Worm (Caenorhabditis elegans): ENCODE results near the gene igcm-1.

Gene igcm-1

ce11 chrX:876935-877334 is 25.6 kb upstream of the igcm-1 start, which contains the start of gene ZC13.1 (continued):
- no peak for TF ChIP-seq lin-32 (GFP tag; optimal IDR thresholded peaks at IDR 0.05)

DNA sequence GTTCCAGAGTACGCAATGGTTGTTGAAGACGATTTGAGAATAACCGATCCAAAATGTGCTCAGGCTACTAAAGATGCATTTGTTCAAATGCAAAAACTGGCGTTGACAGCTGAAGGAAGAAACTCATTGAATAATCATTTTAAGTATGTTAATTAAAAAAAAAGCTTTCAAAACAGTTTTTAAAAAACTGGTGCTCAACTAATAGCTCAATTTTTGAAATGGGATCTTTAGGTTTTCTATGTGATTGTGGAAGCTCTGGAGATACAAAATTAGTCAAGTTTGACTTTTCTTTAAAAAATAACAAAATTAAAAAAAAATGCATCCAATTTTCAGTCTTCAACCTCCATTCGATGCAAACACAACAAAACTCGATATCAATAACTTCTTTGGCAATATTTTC is 22.3 kb upstream of the igcm-1 start:
- no peak for TF ChIP-seq bed-3 (GFP tag; optimal IDR thresholded peaks at IDR 0.05)
- TF ChIP-seq snpc-4 (tag; optimal IDR thresholded peaks at IDR 0.05): no peak
- TF ChIP-seq ham-2 (GFP tag; optimal IDR thresholded peaks at IDR 0.05): no peak
- no peak for TF ChIP-seq hlh-1 (tag; optimal IDR thresholded peaks at IDR 0.05)
- no peak for TF ChIP-seq ceh-39 (tag; optimal IDR thresholded peaks at IDR 0.05)
- TF ChIP-seq ztf-11 (tag; optimal IDR thresholded peaks at IDR 0.05): no peak
- TF ChIP-seq lin-13 (tag; optimal IDR thresholded peaks at IDR 0.05): no peak
- TF ChIP-seq mls-2 (tag; optimal IDR thresholded peaks at IDR 0.05): no peak
- TF ChIP-seq elt-1 (tag; optimal IDR thresholded peaks at IDR 0.05; ENCODE audit: borderline replicate concordance, insufficient read depth): no peak
- TF ChIP-seq lsy-2 (tag; optimal IDR thresholded peaks at IDR 0.05): no peak

ce11 chrX:871957-872715 is 20.8 kb upstream of the igcm-1 start, which contains the start of gene F56F10.1:
TSS of gene F56F10.1 (plus strand) at chrX:872603.
- TF ChIP-seq elt-3 (tag; optimal IDR thresholded peaks at IDR 0.05) (no peak), unc-120 (tag; optimal IDR thresholded peaks at IDR 0.05; ENCODE audit: poor library complexity, severe bottlenecking) (no peak), ham-2 (GFP tag; optimal IDR thresholded peaks at IDR 0.05) (no peak), bed-3 (GFP tag; optimal IDR thresholded peaks at IDR 0.05) (no peak), mep-1 (tag; optimal IDR thresholded peaks at IDR 0.05) (no peak), ceh-39 (tag; optimal IDR thresholded peaks at IDR 0.05) (no peak), zip-8 (tag; optimal IDR thresholded peaks at IDR 0.05) (no peak), ztf-11 (tag; optimal IDR thresholded peaks at IDR 0.05) (no peak), nhr-2 (tag; optimal IDR thresholded peaks at IDR 0.05) (no peak)

DNA sequence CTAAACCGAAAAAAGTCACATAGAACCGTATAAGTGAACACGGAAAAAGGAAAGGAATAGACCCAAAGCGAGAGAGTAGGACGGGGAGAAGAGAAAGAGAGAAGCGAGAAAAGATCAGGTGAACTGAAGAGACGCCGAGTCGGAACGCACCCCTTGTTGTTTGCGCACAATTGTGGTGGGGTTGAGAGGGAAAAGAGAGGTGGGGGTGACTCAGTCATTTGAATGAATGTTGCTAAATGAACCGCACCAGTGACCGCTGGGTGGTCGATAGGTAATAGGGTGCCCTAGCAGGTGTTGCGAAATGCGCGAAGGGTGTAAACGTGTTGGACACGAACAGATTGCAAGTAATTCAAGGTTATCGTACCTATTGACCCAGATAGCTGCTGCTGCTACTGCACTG is 19.7 kb upstream of the igcm-1 start, which contains the start of gene lgl-1:
lgl-1 (minus strand) TSS at position 70 of the 400 bp plus-strand sequence.
- no peak for TF ChIP-seq M03D4.4 (tag; optimal IDR thresholded peaks at IDR 0.05)
- TF ChIP-seq elt-3 (tag; optimal IDR thresholded peaks at IDR 0.05): no peak
- no peak for TF ChIP-seq snpc-4 (tag; optimal IDR thresholded peaks at IDR 0.05)
- TF ChIP-seq lsy-2 (tag; optimal IDR thresholded peaks at IDR 0.05): peak; percentile 4
- TF ChIP-seq pha-4 (tag; optimal IDR thresholded peaks at IDR 0.05): peak; percentile 11
- TF ChIP-seq sptf-1 (tag; optimal IDR thresholded peaks at IDR 0.05): peak; percentile 13
- TF ChIP-seq nhr-12 (tag; optimal IDR thresholded peaks at IDR 0.05): no peak
- peak; percentile 67 for TF ChIP-seq hlh-1 (tag; optimal IDR thresholded peaks at IDR 0.05)
- peak; percentile 17 for TF ChIP-seq lin-13 (tag; optimal IDR thresholded peaks at IDR 0.05)
- no peak for TF ChIP-seq ceh-83 (GFP tag; optimal IDR thresholded peaks at IDR 0.05)
- TF ChIP-seq ham-2 (GFP tag; optimal IDR thresholded peaks at IDR 0.05): peak; percentile 60
- no peak for TF ChIP-seq unc-120 (tag; optimal IDR thresholded peaks at IDR 0.05; ENCODE audit: poor library complexity, severe bottlenecking)
- no peak for TF ChIP-seq zip-8 (tag; optimal IDR thresholded peaks at IDR 0.05)
- TF ChIP-seq mep-1 (tag; optimal IDR thresholded peaks at IDR 0.05): peak; percentile 12
- no peak for TF ChIP-seq sem-2 (GFP tag; optimal IDR thresholded peaks at IDR 0.05)
- no peak for TF ChIP-seq ceh-39 (tag; optimal IDR thresholded peaks at IDR 0.05)
- TF ChIP-seq flh-1 (GFP tag; optimal IDR thresholded peaks at IDR 0.05): no peak
- TF ChIP-seq bed-3 (GFP tag; optimal IDR thresholded peaks at IDR 0.05): no peak
- TF ChIP-seq lin-32 (GFP tag; optimal IDR thresholded peaks at IDR 0.05): no peak
- no peak for TF ChIP-seq elt-1 (tag; optimal IDR thresholded peaks at IDR 0.05; ENCODE audit: borderline replicate concordance, insufficient read depth)
- TF ChIP-seq blmp-1 (tag; optimal IDR thresholded peaks at IDR 0.05): no peak
- TF ChIP-seq ztf-11 (tag; optimal IDR thresholded peaks at IDR 0.05): no peak
- peak; percentile 95 for TF ChIP-seq nhr-2 (tag; optimal IDR thresholded peaks at IDR 0.05)
- TF ChIP-seq tbx-8 (GFP tag; optimal IDR thresholded peaks at IDR 0.05): no peak
- TF ChIP-seq mab-5 (tag; optimal IDR thresholded peaks at IDR 0.05): no peak
- TF ChIP-seq cnd-1 (tag; optimal IDR thresholded peaks at IDR 0.05): peak; percentile 67
- no peak for TF ChIP-seq nhr-28 (tag; optimal IDR thresholded peaks at IDR 0.05)
- TF ChIP-seq unc-39 (tag; optimal IDR thresholded peaks at IDR 0.05): no peak
- no peak for TF ChIP-seq ces-1 (GFP tag; optimal IDR thresholded peaks at IDR 0.05)
- TF ChIP-seq nhr-237 (tag; optimal IDR thresholded peaks at IDR 0.05): no peak
- TF ChIP-seq nhr-76 (tag; optimal IDR thresholded peaks at IDR 0.05): no peak
- peak; percentile 53 for TF ChIP-seq drap-1 (GFP tag; optimal IDR thresholded peaks at IDR 0.05)
- TF ChIP-seq ceh-43 (GFP tag; optimal IDR thresholded peaks at IDR 0.05): no peak
- TF ChIP-seq mls-2 (tag; optimal IDR thresholded peaks at IDR 0.05): peak; percentile 76
- no peak for TF ChIP-seq unc-62 (GFP tag; optimal IDR thresholded peaks at IDR 0.05)

Data from whole organism, mixed stage, embryonic.